Fruit fly (Drosophila melanogaster) whole organism, pupa: ENCODE data around the gene CG10680.

Experiments used
- EcR ChIP-seq: fragments of 200-800 bp; sonication (Bioruptor generic); optimal IDR thresholded peaks from 3 replicates; lab custom pipeline; 2019; ENCODE audit warnings: missing biosample characterization, missing genetic modification characterization, mild to moderate bottlenecking, moderate library complexity, missing genetic modification reagents
- fd96Ca ChIP-seq: fragments of 200-800 bp; sonication (Bioruptor generic); IDR thresholded peaks from 3 replicates; pipeline ENCODE4 v1.3.6; 2022; ENCODE audit warnings: missing biosample characterization, missing genetic modification characterization

DNA sequence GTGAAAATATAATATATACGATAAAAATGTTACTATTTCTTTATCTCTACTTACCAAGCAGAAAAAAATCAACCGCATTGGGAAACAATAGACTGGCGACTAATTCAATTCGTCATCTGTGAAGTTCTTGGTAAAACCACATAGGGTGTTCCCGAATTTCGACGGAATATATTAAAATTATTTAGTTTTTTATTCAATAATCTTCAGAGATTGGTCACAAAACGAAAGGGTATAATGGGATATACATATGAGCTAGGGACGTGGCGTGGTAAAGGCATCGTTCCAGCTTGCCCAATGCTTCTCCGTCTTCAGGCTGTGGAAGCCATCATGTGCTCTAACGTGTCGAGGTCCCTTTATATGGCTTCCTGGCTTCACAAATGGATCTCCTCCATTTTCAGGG, 2.4 kb upstream of the CG10680 start, which contains the start of gene CG42866:
- TF ChIP-seq fd96Ca (no peak), EcR (GFP tag; lab: Kevin White, UChicago) (no peak)
